Worm (Caenorhabditis elegans): ENCODE data around the gene F57A8.6.

DNA sequence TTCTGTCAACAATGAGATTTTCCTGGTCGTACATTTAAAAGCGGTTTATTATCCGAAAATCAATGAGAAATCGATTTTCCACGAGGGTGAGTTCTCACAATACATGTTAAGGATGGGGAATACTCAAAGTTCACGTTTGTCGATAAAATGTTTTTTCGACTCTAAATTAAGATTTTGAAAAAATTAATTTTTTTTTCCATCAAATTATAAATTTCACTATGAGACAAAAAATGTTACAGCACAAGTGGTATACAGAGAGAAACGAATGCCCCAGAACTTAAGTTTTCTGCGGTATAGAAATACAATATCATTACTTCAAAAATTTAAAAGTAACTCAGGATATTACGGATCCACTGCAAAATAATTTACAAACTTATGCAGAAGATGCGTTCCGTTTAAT lies 4.6 kb upstream of the F57A8.6 start, which contains the start of gene R04B5.1:
- TF ChIP-seq snpc-1.1 (tag; optimal IDR thresholded peaks at IDR 0.05; ENCODE audit: insufficient read depth) (no peak), attf-5 (GFP tag; optimal IDR thresholded peaks at IDR 0.05) (no peak), pha-4 (tag; optimal IDR thresholded peaks at IDR 0.05) (no peak)

Data from whole organism, young adult.